Fruit fly (Drosophila melanogaster): ENCODE measurements around the gene CG2201.

The CG2201 gene

DNA sequence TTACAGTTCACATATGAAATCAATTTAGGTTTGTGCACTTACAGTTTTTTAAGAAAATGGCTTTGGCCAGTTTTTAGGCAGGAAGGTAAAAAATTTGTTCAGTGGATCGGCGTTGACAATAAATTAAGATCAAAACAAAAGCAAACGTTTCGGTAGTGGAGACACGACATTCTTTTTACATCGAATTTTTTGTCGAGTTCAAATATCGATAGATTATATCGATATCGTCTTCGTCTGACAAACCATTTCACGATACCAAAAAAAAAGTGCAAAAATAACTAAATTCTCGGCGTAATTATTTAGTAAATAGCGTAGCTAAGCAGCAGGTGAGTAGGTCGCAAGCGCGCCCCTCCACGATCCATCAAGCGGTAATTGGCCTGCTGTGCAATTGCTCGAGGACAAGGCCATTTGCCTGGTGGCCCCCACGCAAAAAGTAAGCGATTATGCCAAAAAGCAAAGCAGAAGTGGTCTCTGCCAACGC lies 34.7 kb upstream of the CG2201 start, which contains the start of gene Cul2 (continued):
- TF ChIP-seq CG12155 (GFP tag; optimal IDR thresholded peaks at IDR 0.05) (peak; percentile 39), CG10321 (GFP tag; IDR thresholded peaks at IDR 0.05) (no peak), Dp (GFP tag; optimal IDR thresholded peaks at IDR 0.05) (peak; percentile 8), vfl (GFP tag; optimal IDR thresholded peaks at IDR 0.05) (peak; percentile 37), CG2129 (GFP tag; IDR thresholded peaks at IDR 0.05; ENCODE audit: partially characterized antibody) (peak; percentile 72), CG10654 (GFP tag; optimal IDR thresholded peaks at IDR 0.05) (no peak), Ptx1 (GFP tag; IDR thresholded peaks at IDR 0.05) (no peak; the same call in 1 of the 2 replicates), CG16813 (GFP tag; IDR thresholded peaks at IDR 0.05; ENCODE audit: partially characterized antibody) (peak; percentile 84), inv (GFP tag; IDR thresholded peaks at IDR 0.05; ENCODE audit: partially characterized antibody) (peak; percentile 75), CG30403 (GFP tag; optimal IDR thresholded peaks at IDR 0.05) (peak; percentile 59), ewg (GFP tag; optimal IDR thresholded peaks at IDR 0.05) (peak; percentile 25), CG4854 (GFP tag; optimal IDR thresholded peaks at IDR 0.05) (no peak), CG33213 (GFP tag; optimal IDR thresholded peaks at IDR 0.05) (peak; percentile 77), CG32532 (GFP tag; IDR thresholded peaks at IDR 0.05) (peak; percentile 63), Hr3 (GFP tag; optimal IDR thresholded peaks at IDR 0.05) (peak; percentile 13), CG17802 (tag; optimal IDR thresholded peaks at IDR 0.05) (peak; percentile 93), YL-1 (GFP tag; optimal IDR thresholded peaks at IDR 0.05) (peak; percentile 60), CG7357 (GFP tag; IDR thresholded peaks at IDR 0.05) (peak; percentile 96), CG2712 (tag; optimal IDR thresholded peaks at IDR 0.05) (peak; percentile 50), CG13287 (GFP tag; IDR thresholded peaks at IDR 0.05; ENCODE audit: partially characterized antibody) (peak; percentile 83), phol (tag; optimal IDR thresholded peaks at IDR 0.05) (peak; percentile 63), shn (GFP tag; optimal IDR thresholded peaks at IDR 0.05) (peak; percentile 8), CG42726 (GFP tag; IDR thresholded peaks at IDR 0.05; ENCODE audit: partially characterized antibody) (peak; percentile 81; the same call in 1 of the 2 replicates), HmgD (GFP tag; optimal IDR thresholded peaks at IDR 0.05) (peak; percentile 42), Side (GFP tag; optimal IDR thresholded peaks at IDR 0.05) (peak; percentile 6), ind (GFP tag; optimal IDR thresholded peaks at IDR 0.05) (peak; percentile 58), CG1602 (GFP tag; optimal IDR thresholded peaks at IDR 0.05) (peak; percentile 34), stwl (tag; optimal IDR thresholded peaks at IDR 0.05) (peak; percentile 67), Nf-YA (GFP tag; IDR thresholded peaks at IDR 0.05) (no peak), Xrp1 (GFP tag; IDR thresholded peaks at IDR 0.05) (peak; percentile 34; the same call in 1 of the 2 replicates), Meics (GFP tag; optimal IDR thresholded peaks at IDR 0.05) (peak; percentile 20), cwo (GFP tag; optimal IDR thresholded peaks at IDR 0.05) (no peak), CG13424 (tag; optimal IDR thresholded peaks at IDR 0.05) (peak; percentile 50), Mes4 (GFP tag; optimal IDR thresholded peaks at IDR 0.05) (peak; percentile 19), grn (GFP tag; optimal IDR thresholded peaks at IDR 0.05) (no peak), CG14860 (GFP tag; IDR thresholded peaks at IDR 0.05; ENCODE audit: partially characterized antibody) (peak; percentile 81), CG8290 (GFP tag; optimal IDR thresholded peaks at IDR 0.05) (peak; percentile 54), CG8290 (tag; optimal IDR thresholded peaks at IDR 0.05) (peak in 1 of 2 experiments; percentile 55), CG4617 (GFP tag; optimal IDR thresholded peaks at IDR 0.05; ENCODE audit: borderline replicate concordance) (peak; percentile 89), sna (GFP tag; IDR thresholded peaks at IDR 0.05; ENCODE audit: partially characterized antibody) (peak; percentile 69), NK7.1 (GFP tag; optimal IDR thresholded peaks at IDR 0.05) (no peak), NC2α (GFP tag; optimal IDR thresholded peaks at IDR 0.05) (no peak), tx (GFP tag; optimal IDR thresholded peaks at IDR 0.05) (peak; percentile 19), dan (GFP tag; IDR thresholded peaks at IDR 0.05) (no peak), Lhr (GFP tag; optimal IDR thresholded peaks at IDR 0.05) (peak; percentile 68), Hsf (GFP tag; optimal IDR thresholded peaks at IDR 0.05) (peak; percentile 41), pnt (GFP tag; optimal IDR thresholded peaks at IDR 0.05) (peak; percentile 41), gfzf (GFP tag; optimal IDR thresholded peaks at IDR 0.05) (peak; percentile 31), CG11723 (GFP tag; optimal IDR thresholded peaks at IDR 0.05) (peak; percentile 59), Chrac-16 (GFP tag; optimal IDR thresholded peaks at IDR 0.05) (peak; percentile 41)

Measured in whole organism, embryonic.